Fruit fly (Drosophila melanogaster): ENCODE measurements around the gene CG4229.
A peak's percentile ranks its signal among the peaks of the same experiment; 100 is the strongest.

dm6 chr3L:16586989-16587388 is 30.4 kb downstream of the CG4229 start, which contains the start of the genes Syx8 and CG32163:
- no peak for TF ChIP-seq tio (GFP tag; optimal IDR thresholded peaks at IDR 0.05)
- no peak for TF ChIP-seq CG17912 (GFP tag; optimal IDR thresholded peaks at IDR 0.05)
- no peak for TF ChIP-seq Dll (GFP tag; IDR thresholded peaks at IDR 0.05; ENCODE audit: partially characterized antibody)
- peak; percentile 46 for TF ChIP-seq stwl (tag; optimal IDR thresholded peaks at IDR 0.05)
